Worm (Caenorhabditis elegans) whole organism, early embryonic: ENCODE data around the gene F28B12.1.

ENCODE experiments used
- B0310.2 ChIP-seq: sonication (generic microtip); optimal IDR thresholded peaks from 2 replicates; lab custom pipeline; 2016; ENCODE audit warnings: mild to moderate bottlenecking, missing genetic modification characterization, missing compliant biosample characterization
- F13C5.2 ChIP-seq: sonication (generic microtip); optimal IDR thresholded peaks from 2 replicates; lab custom pipeline; 2017; ENCODE audit warnings: mild to moderate bottlenecking, missing genetic modification characterization, inconsistent platforms, missing compliant biosample characterization
- aly-1 ChIP-seq: sonication (generic microtip); optimal IDR thresholded peaks from 2 replicates; lab custom pipeline; 2016; ENCODE audit warnings: missing genetic modification characterization, missing compliant biosample characterization
- ama-1 ChIP-seq: fragments of 150-350 bp; optimal IDR thresholded peaks from 2 replicates; lab custom pipeline; 2014
- ceh-13 ChIP-seq: fragments of 200-800 bp; sonication (Bioruptor generic); optimal IDR thresholded peaks from 2 replicates; lab custom pipeline; 2018; ENCODE audit warnings: mild to moderate bottlenecking, missing genetic modification characterization, missing compliant biosample characterization
- ceh-36 ChIP-seq: sonication (generic microtip); optimal IDR thresholded peaks from 2 replicates; lab custom pipeline; 2016; ENCODE audit warnings: missing genetic modification characterization, inconsistent platforms, missing compliant biosample characterization
- ets-7 ChIP-seq: sonication (generic microtip); optimal IDR thresholded peaks from 2 replicates; lab custom pipeline; 2016; ENCODE audit warnings: missing genotype, missing genetic modification characterization, missing compliant biosample characterization
- flt-1 ChIP-seq: fragments of 200-800 bp; sonication (Bioruptor generic); IDR thresholded peaks from 2 replicates; pipeline ENCODE4 v1.3.6; 2022; ENCODE audit warnings: missing genetic modification characterization, missing compliant biosample characterization
- hmbx-1 ChIP-seq: sonication (generic microtip); optimal IDR thresholded peaks from 2 replicates; lab custom pipeline; 2016; ENCODE audit warnings: mild to moderate bottlenecking, missing genetic modification characterization, missing compliant biosample characterization
- hmg-4 ChIP-seq: fragments of 200-800 bp; sonication (Bioruptor generic); optimal IDR thresholded peaks from 2 replicates; lab custom pipeline; 2018; ENCODE audit warnings: mild to moderate bottlenecking, missing genetic modification characterization, missing compliant biosample characterization
- hnd-1 ChIP-seq: sonication (generic microtip); optimal IDR thresholded peaks from 2 replicates; lab custom pipeline; 2016; ENCODE audit warnings: missing genetic modification characterization, missing compliant biosample characterization
- pes-1 ChIP-seq: fragments of 200-800 bp; sonication (Bioruptor generic); IDR thresholded peaks from 2 replicates; pipeline ENCODE4 v1.3.6; 2022; ENCODE audit warnings: missing genetic modification reagents, missing genetic modification characterization, missing compliant biosample characterization
- scrt-1 ChIP-seq: fragments of 200-800 bp; sonication (Bioruptor generic); IDR thresholded peaks from 2 replicates; pipeline ENCODE4 v1.3.6; 2022; ENCODE audit warnings: missing genetic modification characterization, missing compliant biosample characterization
- sea-1 ChIP-seq: fragments of 200-800 bp; sonication (Bioruptor generic); conservative IDR thresholded peaks from 2 replicates; pipeline ENCODE4 v1.3.6; 2022; ENCODE audit warnings: missing genetic modification characterization, missing compliant biosample characterization
- tbx-11 ChIP-seq: fragments of 200-800 bp; sonication (Bioruptor generic); IDR thresholded peaks from 2 replicates; pipeline ENCODE4 v1.3.6; 2022; ENCODE audit warnings: missing genetic modification characterization, missing compliant biosample characterization
- tbx-37 ChIP-seq: fragments of 200-800 bp; sonication (Bioruptor generic); conservative IDR thresholded peaks from 2 replicates; pipeline ENCODE4 v1.3.6; 2022; ENCODE audit warnings: missing genetic modification reagents, missing genetic modification characterization, missing compliant biosample characterization
- tra-4 ChIP-seq: sonication (generic microtip); optimal IDR thresholded peaks from 2 replicates; lab custom pipeline; 2017; ENCODE audit warnings: missing genetic modification characterization, missing compliant biosample characterization

The F28B12.1 gene

DNA sequence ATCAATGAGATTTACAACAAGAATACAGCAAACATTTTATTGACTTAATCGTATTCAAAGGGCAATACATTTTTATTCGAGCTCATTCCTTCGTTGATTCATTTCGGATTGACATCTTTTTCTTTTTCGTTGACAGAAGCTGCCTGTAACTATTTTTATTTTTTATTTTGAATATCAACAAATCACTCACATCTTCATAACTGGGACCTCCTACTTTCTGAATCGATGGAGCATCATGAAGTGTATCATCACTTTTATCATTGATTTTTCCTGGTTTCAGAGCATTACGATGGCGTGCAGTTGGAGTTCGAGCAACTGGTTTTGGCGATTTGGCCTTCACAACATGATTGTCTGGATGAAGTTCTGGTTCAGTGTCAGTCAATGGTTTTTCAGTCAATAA lies 25.3 kb downstream of the F28B12.1 start, which contains the start of gene B0034.1:
Gene B0034.1, plus strand, starts transcription at position 301 of the 400 bp plus-strand sequence.
- no peak for TF ChIP-seq F13C5.2 (tag; lab: Kevin White, UChicago)
- no peak for TF ChIP-seq scrt-1 (GFP tag; lab: Robert Waterston, UW)
- no peak for TF ChIP-seq ets-7 (tag; lab: Kevin White, UChicago)
- no peak for TF ChIP-seq aly-1 (tag; lab: Kevin White, UChicago)
- TF ChIP-seq ceh-36: no peak
- no peak for TF ChIP-seq hmbx-1 (tag; lab: Kevin White, UChicago)
- no peak for TF ChIP-seq hnd-1 (tag; lab: Kevin White, UChicago)
- TF ChIP-seq hmg-4 (GFP tag; lab: Kevin White, UChicago): no peak
- no peak for TF ChIP-seq pes-1 (GFP tag; lab: Robert Waterston, UW)
- no peak for TF ChIP-seq ama-1 (lab: Kevin White, UChicago)
- TF ChIP-seq tra-4: no peak
- TF ChIP-seq B0310.2: no peak
- TF ChIP-seq tbx-37: no peak
- no peak for TF ChIP-seq flt-1 (GFP tag; lab: Robert Waterston, UW)
- TF ChIP-seq ceh-13 (GFP tag; lab: Kevin White, UChicago): no peak
- no peak for TF ChIP-seq sea-1 (GFP tag; lab: Robert Waterston, UW)
- no peak for TF ChIP-seq tbx-11

DNA sequence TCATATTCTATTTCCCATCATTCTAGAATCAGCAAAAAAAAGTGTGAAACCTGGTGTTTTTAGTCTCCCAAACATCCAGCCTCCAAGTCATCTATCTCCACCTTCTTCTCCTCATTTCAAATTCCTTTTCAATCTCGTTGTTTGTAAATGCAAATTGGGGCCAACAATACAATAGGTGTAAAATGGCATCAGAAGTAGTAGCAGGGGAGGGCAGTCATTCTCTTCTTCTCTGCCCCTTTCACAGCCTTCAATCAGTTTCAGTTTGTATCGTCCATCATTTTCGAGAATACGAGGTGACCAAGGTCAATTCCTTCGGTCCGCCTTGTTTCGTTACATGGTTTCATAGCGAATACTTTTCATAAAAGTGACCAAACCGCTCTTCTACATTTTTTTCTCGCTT lies 26.6 kb downstream of the F28B12.1 start, which contains the start of gene B0034.4:
Gene B0034.4, minus strand, starts transcription at position 229 of the 400 bp plus-strand sequence.
- TF ChIP-seq B0310.2 (no peak), ama-1 (lab: Kevin White, UChicago) (no peak), hmbx-1 (tag; lab: Kevin White, UChicago) (no peak), hnd-1 (tag; lab: Kevin White, UChicago) (no peak), tbx-37 (no peak), ets-7 (tag; lab: Kevin White, UChicago) (no peak), tbx-11 (no peak), ceh-36 (no peak), hmg-4 (GFP tag; lab: Kevin White, UChicago) (no peak), flt-1 (GFP tag; lab: Robert Waterston, UW) (no peak), ceh-13 (GFP tag; lab: Kevin White, UChicago) (no peak), scrt-1 (GFP tag; lab: Robert Waterston, UW) (no peak), pes-1 (GFP tag; lab: Robert Waterston, UW) (no peak), F13C5.2 (tag; lab: Kevin White, UChicago) (no peak), aly-1 (tag; lab: Kevin White, UChicago) (no peak), sea-1 (GFP tag; lab: Robert Waterston, UW) (no peak)

DNA sequence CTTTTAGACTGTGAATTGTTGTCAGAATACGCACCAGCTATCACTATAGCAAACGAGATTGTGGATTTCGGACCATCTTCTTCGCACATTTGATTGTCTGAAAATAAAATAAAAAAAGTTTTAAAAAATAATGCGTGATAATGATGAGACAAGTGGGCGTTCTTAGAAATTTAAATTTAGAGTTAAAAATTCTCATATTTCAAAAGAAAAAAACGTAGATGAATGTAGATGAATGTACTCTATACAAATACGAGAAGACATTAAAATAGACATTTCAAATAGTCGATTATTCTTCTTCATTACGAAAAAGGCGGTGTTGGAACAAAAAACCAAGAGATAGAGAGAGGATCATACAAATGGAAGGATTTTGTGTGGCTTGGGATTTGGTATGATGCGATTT lies 32.2 kb downstream of the F28B12.1 start, which contains the start of gene B0034.5:
Gene B0034.5, minus strand, starts transcription at position 101 of the 400 bp plus-strand sequence.
- TF ChIP-seq hnd-1 (tag; lab: Kevin White, UChicago) (no peak), hmg-4 (GFP tag; lab: Kevin White, UChicago) (no peak), flt-1 (GFP tag; lab: Robert Waterston, UW) (no peak), F13C5.2 (tag; lab: Kevin White, UChicago) (no peak), B0310.2 (no peak), ceh-13 (GFP tag; lab: Kevin White, UChicago) (no peak), tbx-37 (no peak), tbx-11 (no peak), sea-1 (GFP tag; lab: Robert Waterston, UW) (no peak), ama-1 (lab: Kevin White, UChicago) (no peak), aly-1 (tag; lab: Kevin White, UChicago) (no peak), tra-4 (no peak), scrt-1 (GFP tag; lab: Robert Waterston, UW) (no peak), hmbx-1 (tag; lab: Kevin White, UChicago) (no peak), ceh-36 (no peak), pes-1 (GFP tag; lab: Robert Waterston, UW) (no peak), ets-7 (tag; lab: Kevin White, UChicago) (no peak)

- TF ChIP-seq aly-1 (tag; lab: Kevin White, UChicago) (no peak), F13C5.2 (tag; lab: Kevin White, UChicago) (no peak), B0310.2 (no peak), tbx-11 (no peak), ceh-36 (no peak), tbx-37 (no peak), flt-1 (GFP tag; lab: Robert Waterston, UW) (no peak), hnd-1 (tag; lab: Kevin White, UChicago) (no peak), hmbx-1 (tag; lab: Kevin White, UChicago) (no peak), ceh-13 (GFP tag; lab: Kevin White, UChicago) (no peak), pes-1 (GFP tag; lab: Robert Waterston, UW) (no peak), scrt-1 (GFP tag; lab: Robert Waterston, UW) (no peak), ets-7 (tag; lab: Kevin White, UChicago) (no peak), hmg-4 (GFP tag; lab: Kevin White, UChicago) (no peak), ama-1 (lab: Kevin White, UChicago) (no peak)
These were observed 45.5 kb downstream of the F28B12.1 start, which contains the start of gene ins-2 for ce11 chrII:5988224-5988623. TSS of gene ins-2 (plus strand) at chrII:5988524.

DNA sequence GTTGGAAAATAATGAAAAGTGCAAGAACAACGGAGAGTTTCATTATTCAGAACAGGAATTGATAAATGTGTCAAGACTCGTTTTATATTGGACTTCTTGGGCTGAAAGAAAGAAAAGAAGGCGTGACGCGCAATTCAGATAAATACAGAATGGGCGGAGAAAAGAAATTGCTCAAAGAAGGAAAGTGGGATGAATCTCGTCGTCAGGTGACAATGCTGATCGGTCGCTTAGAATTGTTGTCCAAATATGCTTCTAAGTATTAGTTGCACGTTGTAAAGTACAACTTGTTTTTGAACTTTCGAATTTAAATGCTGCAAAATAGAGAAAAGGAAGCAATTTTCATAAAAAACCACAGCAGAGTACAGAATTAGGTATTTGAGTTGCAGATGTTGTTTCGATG lies 47.9 kb downstream of the F28B12.1 start, which contains the start of gene ins-3:
Gene ins-3, minus strand, starts transcription at position 101 of the 400 bp plus-strand sequence.
- no peak for TF ChIP-seq tbx-37
- TF ChIP-seq ceh-36: no peak
- TF ChIP-seq aly-1 (tag; lab: Kevin White, UChicago): no peak
- no peak for TF ChIP-seq hmg-4 (GFP tag; lab: Kevin White, UChicago)
- TF ChIP-seq tbx-11: no peak
- no peak for TF ChIP-seq F13C5.2 (tag; lab: Kevin White, UChicago)
- no peak for TF ChIP-seq B0310.2
- TF ChIP-seq ama-1 (lab: Kevin White, UChicago): no peak
- TF ChIP-seq ets-7 (tag; lab: Kevin White, UChicago): no peak
- TF ChIP-seq hnd-1 (tag; lab: Kevin White, UChicago): no peak
- TF ChIP-seq flt-1 (GFP tag; lab: Robert Waterston, UW): no peak
- no peak for TF ChIP-seq tra-4
- no peak for TF ChIP-seq hmbx-1 (tag; lab: Kevin White, UChicago)
- TF ChIP-seq ceh-13 (GFP tag; lab: Kevin White, UChicago): no peak
- no peak for TF ChIP-seq scrt-1 (GFP tag; lab: Robert Waterston, UW)
- TF ChIP-seq pes-1 (GFP tag; lab: Robert Waterston, UW): no peak
